Worm (Caenorhabditis elegans) whole organism, late embryonic: Measurements from ENCODE around the gene W02H3.3.

Experiments used
- Y22D7AL.16 ChIP-seq: sonication (generic microtip); optimal IDR thresholded peaks from 2 replicates; lab custom pipeline; 2016; ENCODE audit warnings: missing genetic modification characterization, missing compliant biosample characterization
- ama-1 ChIP-seq: fragments of 150-350 bp; optimal IDR thresholded peaks from 2 replicates; lab custom pipeline; 2014
- ceh-30 ChIP-seq: fragments of 150-350 bp; optimal IDR thresholded peaks from 2 replicates; lab custom pipeline; 2014; ENCODE audit warnings: missing biosample characterization, missing genetic modification characterization
- dve-1 ChIP-seq: sonication (generic microtip); optimal IDR thresholded peaks from 2 replicates; lab custom pipeline; 2017; ENCODE audit warnings: antibody characterized with exemption, mild to moderate bottlenecking, missing genetic modification characterization, missing compliant biosample characterization
- ets-4 ChIP-seq: sonication (generic microtip); optimal IDR thresholded peaks from 2 replicates; lab custom pipeline; 2016; ENCODE audit warnings: missing genetic modification characterization, missing compliant biosample characterization
- fkh-10 ChIP-seq: fragments of 150-350 bp; optimal IDR thresholded peaks from 2 replicates; lab custom pipeline; 2014; ENCODE audit warnings: missing biosample characterization, missing genetic modification reagents, missing genetic modification characterization
- lin-11 ChIP-seq: fragments of 200-800 bp; sonication (Bioruptor generic); optimal IDR thresholded peaks from 2 replicates; lab custom pipeline; 2018; ENCODE audit warnings: mild to moderate bottlenecking, missing genetic modification characterization, missing compliant biosample characterization
- mec-3 ChIP-seq: sonication (generic microtip); optimal IDR thresholded peaks from 2 replicates; lab custom pipeline; 2016; ENCODE audit warnings: borderline replicate concordance, missing genetic modification characterization, missing compliant biosample characterization
- nhr-11 ChIP-seq: fragments of 150-350 bp; optimal IDR thresholded peaks from 2 replicates; lab custom pipeline; 2014; ENCODE audit warnings: missing biosample characterization, missing genetic modification characterization
- pha-2 ChIP-seq: sonication (generic microtip); optimal IDR thresholded peaks from 2 replicates; lab custom pipeline; 2017; ENCODE audit warnings: mild to moderate bottlenecking, missing genetic modification characterization, missing compliant biosample characterization
- pha-4 ChIP-seq: fragments of 150-350 bp; optimal IDR thresholded peaks from 2 replicates; lab custom pipeline; 2018; ENCODE audit warnings: missing biosample characterization, missing genetic modification reagents, missing genetic modification characterization
- tbx-2 ChIP-seq: sonication (generic microtip); optimal IDR thresholded peaks from 2 replicates; lab custom pipeline; 2016; ENCODE audit warnings: missing genetic modification characterization, missing compliant biosample characterization
- tbx-7 ChIP-seq: sonication (generic microtip); optimal IDR thresholded peaks from 2 replicates; lab custom pipeline; 2016; ENCODE audit warnings: missing genotype, missing genetic modification characterization, missing compliant biosample characterization

DNA sequence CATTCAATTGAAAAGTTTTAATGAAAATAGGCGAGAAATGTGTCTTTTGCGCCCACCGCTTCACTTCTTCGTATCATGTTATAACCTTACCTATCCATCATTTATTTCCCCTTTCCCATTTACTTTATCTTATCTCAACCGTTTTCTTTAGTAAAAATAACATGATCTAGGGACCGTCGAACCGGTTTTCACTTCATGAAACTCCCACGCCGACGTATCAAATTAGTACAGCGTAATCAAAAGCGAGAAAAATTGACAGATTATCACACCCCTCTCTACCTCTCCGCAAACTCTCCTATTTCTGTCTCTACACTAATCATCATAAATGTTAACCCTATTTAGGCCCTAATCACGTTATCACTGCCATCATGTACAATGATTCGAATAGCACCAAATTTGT is 39.0 kb upstream of the W02H3.3 start:
- TF ChIP-seq Y22D7AL.16 (tag; lab: Kevin White, UChicago) (no peak), ets-4 (no peak), pha-2 (tag; lab: Kevin White, UChicago) (no peak), lin-11 (tag; lab: Kevin White, UChicago) (no peak), fkh-10 (GFP tag; lab: Kevin White, UChicago) (no peak), tbx-2 (tag; lab: Kevin White, UChicago) (no peak), dve-1 (no peak), nhr-11 (no peak), ceh-30 (no peak), pha-4 (tag; lab: Kevin White, UChicago) (no peak), tbx-7 (tag; lab: Kevin White, UChicago) (no peak), mec-3 (tag; lab: Kevin White, UChicago) (no peak), ama-1 (no peak)
